Worm (Caenorhabditis elegans): ENCODE results near the gene ZK666.14.

Gene ZK666.14

DNA sequence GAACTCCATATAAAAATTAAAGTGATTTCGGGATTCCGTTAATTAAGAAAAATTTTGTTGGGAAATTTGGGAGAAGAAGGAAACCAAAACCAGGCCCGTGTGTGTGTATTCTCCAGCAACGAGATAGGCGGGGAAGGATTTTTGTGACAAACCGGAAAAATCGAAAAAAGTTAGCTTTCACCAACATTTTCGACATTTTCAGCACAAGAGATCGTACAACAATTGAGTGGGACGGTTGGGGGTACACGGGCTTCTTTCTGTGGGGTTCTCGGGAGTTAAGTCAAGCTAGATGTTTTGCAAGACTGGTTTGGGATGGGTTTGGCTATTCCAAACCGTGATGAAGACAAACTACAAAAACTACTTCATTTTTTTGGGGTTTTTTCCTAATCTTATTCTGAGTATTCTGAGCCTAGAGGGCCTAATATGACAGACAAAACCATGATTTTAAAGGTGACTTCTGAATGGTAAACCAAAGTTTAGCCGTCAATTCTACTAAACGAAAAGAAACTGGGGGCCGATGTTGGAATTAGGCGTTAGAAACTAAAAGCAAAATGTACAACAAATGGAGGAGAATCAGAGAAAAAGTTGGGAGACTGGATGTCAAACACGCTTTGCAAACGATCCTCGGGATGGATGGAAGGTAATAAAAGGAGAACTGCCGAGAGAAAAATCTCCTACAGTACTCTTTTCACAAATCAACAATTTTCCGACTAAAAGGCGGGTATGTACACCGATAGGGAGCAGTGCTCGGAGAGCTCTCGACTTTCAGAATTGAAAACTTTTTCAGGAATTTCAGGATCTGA is 48.3 kb downstream of the ZK666.14 start (continued):
- TF ChIP-seq daf-12 (tag; optimal IDR thresholded peaks at IDR 0.05) = no peak
- TF ChIP-seq ctbp-1 (GFP tag; IDR thresholded peaks at IDR 0.05) = peak; percentile 67; the same call in 1 of the 2 replicates
- no peak for TF ChIP-seq fkh-10 (GFP tag; optimal IDR thresholded peaks at IDR 0.05)
- TF ChIP-seq mes-2 (tag; optimal IDR thresholded peaks at IDR 0.05; ENCODE audit: poor library complexity, severe bottlenecking) = peak; percentile 21
- TF ChIP-seq dpl-1 (GFP tag; optimal IDR thresholded peaks at IDR 0.05) = no peak
- TF ChIP-seq snpc-1.2 (GFP tag; IDR thresholded peaks at IDR 0.05) = peak; percentile 70
- TF ChIP-seq F26F4.8 (GFP tag; conservative IDR thresholded peaks at IDR 0.05) = 0 out of 2 replicates have a peak, but pooled peaks have one; percentile 6
- peak; percentile 11; the same call in 1 of the 2 replicates for TF ChIP-seq tag-97 (GFP tag; IDR thresholded peaks at IDR 0.05)
- 0 out of 2 replicates have a peak, but pooled peaks have one; percentile 61 for TF ChIP-seq dmd-8 (GFP tag; IDR thresholded peaks at IDR 0.05)
- 0 out of 2 replicates have a peak, but pooled peaks have one; percentile 9 for TF ChIP-seq vab-7 (GFP tag; IDR thresholded peaks at IDR 0.05)
- TF ChIP-seq ceh-20 (GFP tag; IDR thresholded peaks at IDR 0.05) = peak; percentile 74
- no peak for TF ChIP-seq F49E8.2 (tag; optimal IDR thresholded peaks at IDR 0.05; ENCODE audit: borderline replicate concordance)
- TF ChIP-seq daf-19 (GFP tag; conservative IDR thresholded peaks at IDR 0.05) = peak; percentile 70; the same call in 1 of the 2 replicates
- peak; percentile 57; the same call in 1 of the 2 replicates for TF ChIP-seq D1046.2 (GFP tag; IDR thresholded peaks at IDR 0.05)
- no peak for TF ChIP-seq unc-130 (GFP tag; optimal IDR thresholded peaks at IDR 0.05)
- TF ChIP-seq zfp-2 (tag; optimal IDR thresholded peaks at IDR 0.05) = no peak
- TF ChIP-seq hmg-1.1 (GFP tag; IDR thresholded peaks at IDR 0.05) = no peak; the same call in 1 of the 2 replicates
- TF ChIP-seq lin-38 (GFP tag; IDR thresholded peaks at IDR 0.05) = peak; percentile 42
- TF ChIP-seq lim-7 (GFP tag; IDR thresholded peaks at IDR 0.05) = peak; percentile 62; the same call in 1 of the 2 replicates
- TF ChIP-seq Y75B8A.6 (GFP tag; IDR thresholded peaks at IDR 0.05) = no peak; the same call in 1 of the 2 replicates
- no peak; the same call in 1 of the 2 replicates for TF ChIP-seq zip-11 (GFP tag; IDR thresholded peaks at IDR 0.05)
- TF ChIP-seq daf-16 (GFP tag; optimal IDR thresholded peaks at IDR 0.05) = no peak
- peak; percentile 17 for TF ChIP-seq daf-16 (tag; optimal IDR thresholded peaks at IDR 0.05)
- peak; percentile 51; the same call in 1 of the 2 replicates for TF ChIP-seq php-3 (GFP tag; IDR thresholded peaks at IDR 0.05)
- TF ChIP-seq ama-1 (optimal IDR thresholded peaks at IDR 0.05) = peak; percentile 90
- TF ChIP-seq Y48G9A.11 (GFP tag; IDR thresholded peaks at IDR 0.05) = peak; percentile 22; the same call in 1 of the 2 replicates
- TF ChIP-seq dmd-6 (GFP tag; IDR thresholded peaks at IDR 0.05) = peak; percentile 16; the same call in 1 of the 2 replicates
- TF ChIP-seq R02D3.7 (tag; optimal IDR thresholded peaks at IDR 0.05) = no peak
- TF ChIP-seq nhr-41 (GFP tag; IDR thresholded peaks at IDR 0.05) = peak; percentile 50
- peak; percentile 52 for TF ChIP-seq lin-29 (GFP tag; IDR thresholded peaks at IDR 0.05)
- TF ChIP-seq zag-1 (tag; optimal IDR thresholded peaks at IDR 0.05) = no peak
- TF ChIP-seq T20F7.1 (GFP tag; optimal IDR thresholded peaks at IDR 0.05) = no peak
- peak; percentile 22 for TF ChIP-seq attf-4 (tag; optimal IDR thresholded peaks at IDR 0.05)
- TF ChIP-seq nhr-25 (tag; optimal IDR thresholded peaks at IDR 0.05; ENCODE audit: borderline replicate concordance, insufficient read depth) = peak; percentile 72
- peak; percentile 51 for TF ChIP-seq T26A8.4 (GFP tag; IDR thresholded peaks at IDR 0.05)
- no peak for TF ChIP-seq ceh-62 (tag; optimal IDR thresholded peaks at IDR 0.05)
- TF ChIP-seq dve-1 (tag; optimal IDR thresholded peaks at IDR 0.05; ENCODE audit: insufficient read depth) = peak; percentile 2
- TF ChIP-seq mdt-29 (GFP tag; IDR thresholded peaks at IDR 0.05) = peak; percentile 21; the same call in 1 of the 2 replicates
- TF ChIP-seq saeg-2 (GFP tag; IDR thresholded peaks at IDR 0.05) = peak; percentile 42; the same call in 1 of the 2 replicates
- peak; percentile 1 for TF ChIP-seq gei-8 (GFP tag; optimal IDR thresholded peaks at IDR 0.05)
- peak; percentile 87 for TF ChIP-seq egl-43 (GFP tag; IDR thresholded peaks at IDR 0.05)
- TF ChIP-seq madf-9 (GFP tag; conservative IDR thresholded peaks at IDR 0.05) = peak; percentile 4; the same call in 1 of the 2 replicates
- TF ChIP-seq sdz-12 (GFP tag; optimal IDR thresholded peaks at IDR 0.05) = peak; percentile 38
- TF ChIP-seq spr-3 (GFP tag; optimal IDR thresholded peaks at IDR 0.05) = peak; percentile 36
- TF ChIP-seq mdl-1 (tag; optimal IDR thresholded peaks at IDR 0.05) = peak in 1 of 2 experiments; percentile 7
- peak; percentile 53 for TF ChIP-seq mep-1 (tag; optimal IDR thresholded peaks at IDR 0.05)
- TF ChIP-seq ceh-28 (tag; optimal IDR thresholded peaks at IDR 0.05) = no peak

All from whole organism, L4 larva.